Fruit fly (Drosophila melanogaster) whole organism, embryonic: ENCODE data around the gene fz.
A peak's percentile ranks its signal among the peaks of the same experiment; 100 is the strongest.

Source experiments
- CG10147 ChIP-seq: fragments of 200-800 bp; sonication (Bioruptor generic); optimal IDR thresholded peaks from 2 replicates; lab custom pipeline; 2019; ENCODE audit warnings: missing biosample characterization, mild to moderate bottlenecking, missing genetic modification characterization, moderate library complexity
- CG10431 ChIP-seq: fragments of 200-800 bp; sonication (Bioruptor generic); optimal IDR thresholded peaks from 3 replicates; lab custom pipeline; 2018; ENCODE audit warnings: missing biosample characterization, mild to moderate bottlenecking, missing genetic modification characterization
- CG12744 ChIP-seq: fragments of 200-800 bp; sonication (Bioruptor generic); optimal IDR thresholded peaks from 2 replicates; lab custom pipeline; 2016; ENCODE audit warnings: missing biosample characterization, missing genetic modification characterization
- CG13424 ChIP-seq: fragments of 200-800 bp; sonication (Bioruptor generic); optimal IDR thresholded peaks from 2 replicates; lab custom pipeline; 2019; ENCODE audit warnings: missing biosample characterization, mild to moderate bottlenecking, missing genetic modification characterization, moderate library complexity
- CG17829 ChIP-seq: fragments of 200-800 bp; optimal IDR thresholded peaks from 2 replicates; lab custom pipeline; 2019; ENCODE audit warnings: missing biosample characterization, mild to moderate bottlenecking, missing genetic modification characterization, moderate library complexity
- CG1832 ChIP-seq: fragments of 200-800 bp; sonication (Bioruptor generic); optimal IDR thresholded peaks from 2 replicates; lab custom pipeline; 2017; ENCODE audit warnings: missing biosample characterization, mild to moderate bottlenecking, missing genetic modification characterization, inconsistent platforms
- CG18619 ChIP-seq: fragments of 200-800 bp; sonication (Bioruptor generic); optimal IDR thresholded peaks from 3 replicates; lab custom pipeline; 2017; ENCODE audit warnings: missing biosample characterization, mild to moderate bottlenecking, missing genetic modification characterization
- CG18764 ChIP-seq: fragments of 200-800 bp; sonication (Bioruptor generic); optimal IDR thresholded peaks from 3 replicates; lab custom pipeline; 2016; ENCODE audit warnings: missing biosample characterization, missing genetic modification characterization
- CG2116 ChIP-seq: fragments of 200-800 bp; sonication (Bioruptor generic); optimal IDR thresholded peaks from 3 replicates; lab custom pipeline; 2018; ENCODE audit warnings: missing biosample characterization, mild to moderate bottlenecking, missing genetic modification characterization
- CG30431 ChIP-seq: fragments of 200-800 bp; sonication (Bioruptor generic); optimal IDR thresholded peaks from 2 replicates; lab custom pipeline; 2017; ENCODE audit warnings: missing biosample characterization, missing genetic modification characterization
- CG31441 ChIP-seq: fragments of 200-800 bp; sonication (Bioruptor generic); IDR thresholded peaks from 2 replicates; pipeline ENCODE4 v1.3.6; 2022; ENCODE audit warnings: missing biosample characterization, missing genetic modification characterization
- CG3163 ChIP-seq: fragments of 200-800 bp; sonication (Bioruptor generic); optimal IDR thresholded peaks from 3 replicates; lab custom pipeline; 2016; ENCODE audit warnings: missing biosample characterization, missing genetic modification characterization
- CG3838 ChIP-seq: fragments of 200-800 bp; sonication (Bioruptor generic); optimal IDR thresholded peaks from 3 replicates; lab custom pipeline; 2016; ENCODE audit warnings: missing biosample characterization, missing genetic modification characterization
- CG4707 ChIP-seq: fragments of 200-800 bp; sonication (Bioruptor generic); optimal IDR thresholded peaks from 2 replicates; lab custom pipeline; 2018; ENCODE audit warnings: missing biosample characterization, mild to moderate bottlenecking, missing genetic modification characterization, moderate library complexity
- CG4730 ChIP-seq: fragments of 200-800 bp; sonication (Bioruptor generic); IDR thresholded peaks from 2 replicates; pipeline ENCODE4 v1.3.6; 2022; ENCODE audit warnings: missing biosample characterization, missing genetic modification characterization
- CG6272 ChIP-seq: fragments of 200-800 bp; sonication (Bioruptor generic); IDR thresholded peaks from 2 replicates; pipeline ENCODE4 v1.3.6; 2022; ENCODE audit warnings: missing biosample characterization, missing genetic modification characterization
- CG6765 ChIP-seq: fragments of 200-800 bp; sonication (Bioruptor generic); optimal IDR thresholded peaks from 3 replicates; lab custom pipeline; 2017; ENCODE audit warnings: missing biosample characterization, mild to moderate bottlenecking, missing genetic modification characterization
- CG8388 ChIP-seq: fragments of 200-800 bp; sonication (Bioruptor generic); optimal IDR thresholded peaks from 2 replicates; lab custom pipeline; 2019; ENCODE audit warnings: missing biosample characterization, mild to moderate bottlenecking, missing genetic modification characterization, moderate library complexity
- D ChIP-seq, 2 experiments: fragments of 200-800 bp in 1 of 2; fragments of >200 bp in 1 of 2; sonication (Bioruptor generic) in 1 of 2; optimal IDR thresholded peaks; 2 replicates in 1 of 2; 3 replicates in 1 of 2; lab custom pipeline; 2017; ENCODE audit warnings: mild to moderate bottlenecking in 1 of 2, missing biosample characterization in 1 of 2, missing genetic modification characterization in 1 of 2, missing genetic modification reagents in 1 of 2
- D19B ChIP-seq: fragments of 200-800 bp; sonication (Bioruptor generic); optimal IDR thresholded peaks from 2 replicates; lab custom pipeline; 2017; ENCODE audit warnings: missing biosample characterization, mild to moderate bottlenecking, missing genetic modification characterization
- Deaf1 ChIP-seq: fragments of 200-800 bp; optimal IDR thresholded peaks from 3 replicates; lab custom pipeline; 2019; ENCODE audit warnings: missing biosample characterization, mild to moderate bottlenecking, missing genetic modification characterization, moderate library complexity
- Dfd ChIP-seq, 2 experiments: fragments of >200 bp; optimal IDR thresholded peaks; 2 replicates each; lab custom pipeline; 2017; ENCODE audit warnings: missing biosample characterization in 2 of 2, missing genetic modification characterization in 2 of 2
- Dip2 ChIP-seq: fragments of 200-800 bp; sonication (Bioruptor generic); IDR thresholded peaks from 2 replicates; pipeline ENCODE4 v1.3.6; 2022; ENCODE audit warnings: missing biosample characterization, missing genetic modification characterization
- GATAe ChIP-seq: fragments of 200-800 bp; sonication (Bioruptor generic); conservative IDR thresholded peaks from 2 replicates; pipeline ENCODE4 v1.3.6; 2022; ENCODE audit warnings: missing biosample characterization, missing genetic modification characterization
- H2.0 ChIP-seq: fragments of 200-800 bp; sonication (Bioruptor generic); IDR thresholded peaks from 2 replicates; pipeline ENCODE4 v1.3.6; 2022; ENCODE audit warnings: missing biosample characterization, missing genetic modification characterization
- Mad ChIP-seq: fragments of 200-800 bp; sonication (Bioruptor generic); optimal IDR thresholded peaks from 2 replicates; lab custom pipeline; 2016; ENCODE audit warnings: missing biosample characterization, missing genetic modification characterization
- Max ChIP-seq: fragments of 200-800 bp; sonication (Bioruptor generic); optimal IDR thresholded peaks from 2 replicates; lab custom pipeline; 2016; ENCODE audit warnings: missing biosample characterization, mild to moderate bottlenecking, missing genetic modification characterization
- Six4 ChIP-seq: fragments of 200-800 bp; sonication (Bioruptor generic); optimal IDR thresholded peaks from 2 replicates; lab custom pipeline; 2016; ENCODE audit warnings: missing biosample characterization, missing genetic modification characterization
- Sox100B ChIP-seq: fragments of 200-800 bp; sonication (Bioruptor generic); optimal IDR thresholded peaks from 3 replicates; lab custom pipeline; 2018; ENCODE audit warnings: missing biosample characterization, mild to moderate bottlenecking, missing genetic modification characterization
- Stat92E ChIP-seq, 3 experiments: fragments of >200 bp in 2 of 3; fragments of 200-800 bp in 1 of 3; sonication (Bioruptor generic) in 1 of 3; optimal IDR thresholded peaks; 2 replicates each; lab custom pipeline; 2017 to 2019; ENCODE audit warnings: missing biosample characterization in 3 of 3, missing genetic modification characterization in 3 of 3, mild to moderate bottlenecking in 1 of 3, moderate library complexity in 1 of 3
- ato ChIP-seq: fragments of 200-800 bp; sonication (Bioruptor generic); IDR thresholded peaks from 2 replicates; pipeline ENCODE4 v1.3.6; 2022; ENCODE audit warnings: missing biosample characterization, missing genetic modification characterization; ENCODE audit not compliant: partially characterized antibody
- bcd ChIP-seq: fragments of 200-800 bp; sonication (Bioruptor generic); optimal IDR thresholded peaks from 2 replicates; lab custom pipeline; 2017; ENCODE audit warnings: missing biosample characterization, mild to moderate bottlenecking, missing genetic modification characterization
- bowl ChIP-seq: fragments of 200-800 bp; sonication (Bioruptor generic); IDR thresholded peaks from 2 replicates; pipeline ENCODE4 v1.3.6; 2022; ENCODE audit warnings: missing biosample characterization, missing genetic modification characterization
- bsh ChIP-seq, 2 experiments: fragments of 200-800 bp; sonication (Bioruptor generic); optimal IDR thresholded peaks; 2 replicates each; lab custom pipeline; 2017 to 2018; ENCODE audit warnings: mild to moderate bottlenecking in 2 of 2, missing biosample characterization in 2 of 2, missing genetic modification characterization in 2 of 2, moderate library complexity in 1 of 2
- dmrt99B ChIP-seq: fragments of 200-800 bp; sonication (Bioruptor generic); optimal IDR thresholded peaks from 2 replicates; lab custom pipeline; 2018; ENCODE audit warnings: missing biosample characterization, mild to moderate bottlenecking, missing genetic modification characterization, moderate library complexity
- esg ChIP-seq: fragments of 200-800 bp; sonication (Bioruptor generic); conservative IDR thresholded peaks from 2 replicates; pipeline ENCODE4 v1.3.6; 2022; ENCODE audit warnings: missing biosample characterization, missing genetic modification characterization
- ftz-f1 ChIP-seq: fragments of 200-800 bp; sonication (Bioruptor generic); optimal IDR thresholded peaks from 2 replicates; lab custom pipeline; 2016; ENCODE audit warnings: missing biosample characterization, missing genetic modification characterization
- gt ChIP-seq: fragments of 200-800 bp; sonication (Bioruptor generic); IDR thresholded peaks from 2 replicates; pipeline ENCODE4 v1.3.6; 2022; ENCODE audit warnings: missing biosample characterization, missing genetic modification characterization
- knrl ChIP-seq: fragments of 200-800 bp; sonication (Bioruptor generic); IDR thresholded peaks from 3 replicates; pipeline ENCODE4 v1.3.6; 2022; ENCODE audit warnings: missing biosample characterization, missing genetic modification characterization; ENCODE audit not compliant: partially characterized antibody
- odd ChIP-seq: fragments of 200-800 bp; sonication (Bioruptor generic); optimal IDR thresholded peaks from 2 replicates; lab custom pipeline; 2017; ENCODE audit warnings: missing biosample characterization, mild to moderate bottlenecking, missing genetic modification characterization
- pan ChIP-seq, 4 experiments: fragments of >200 bp in 3 of 4; fragments of 200-800 bp in 1 of 4; sonication (Bioruptor generic) in 1 of 4; optimal IDR thresholded peaks in 3 of 4; IDR thresholded peaks in 1 of 4; 2 replicates each; pipeline versions ENCODE4 v1.3.6 to Lab custom; 2017 to 2022; ENCODE audit warnings: missing biosample characterization in 2 of 4, missing genetic modification characterization in 2 of 4, mixed read lengths in 1 of 4
- repo ChIP-seq: fragments of 200-800 bp; sonication (Bioruptor generic); optimal IDR thresholded peaks from 2 replicates; lab custom pipeline; 2016; ENCODE audit warnings: missing biosample characterization, missing genetic modification characterization
- row ChIP-seq: fragments of 200-800 bp; sonication (Bioruptor generic); IDR thresholded peaks from 3 replicates; pipeline ENCODE4 v1.3.6; 2022; ENCODE audit warnings: missing biosample characterization, missing genetic modification characterization
- slou ChIP-seq: fragments of 200-800 bp; sonication (Bioruptor generic); optimal IDR thresholded peaks from 3 replicates; lab custom pipeline; 2016; ENCODE audit warnings: missing biosample characterization, missing genetic modification characterization
- sug ChIP-seq: fragments of 200-800 bp; optimal IDR thresholded peaks from 2 replicates; lab custom pipeline; 2019; ENCODE audit warnings: missing biosample characterization, mild to moderate bottlenecking, missing genetic modification characterization, moderate library complexity
- ttk ChIP-seq: fragments of 200-800 bp; sonication (Bioruptor generic); IDR thresholded peaks from 2 replicates; pipeline ENCODE4 v2.1.2; 2022; ENCODE audit warnings: missing biosample characterization, missing genetic modification characterization

The fz gene

dm6 chr3L:14409419-14410145 is 135.4 kb downstream of the fz start, which contains the start of gene stwl (continued):
- no peak for TF ChIP-seq CG30431 (GFP tag; lab: Kevin White, UChicago)
- no peak for TF ChIP-seq CG8388 (GFP tag; lab: Kevin White, UChicago)
- no peak for TF ChIP-seq Sox100B (GFP tag; lab: Kevin White, UChicago)
- TF ChIP-seq CG6765: no peak
- TF ChIP-seq CG31441 (GFP tag; lab: Robert Waterston, UW): no peak
- TF ChIP-seq CG2116 (GFP tag; lab: Kevin White, UChicago): peak; percentile 65
- TF ChIP-seq bsh (GFP tag; optimal IDR thresholded peaks at IDR 0.05; lab: Kevin White, UChicago): peak in 1 of 2 experiments; percentile 20
- TF ChIP-seq esg: peak; percentile 5; the same call in 1 of the 2 replicates
- TF ChIP-seq Deaf1 (tag; lab: Kevin White, UChicago): peak; percentile 77
- peak; percentile 78 for TF ChIP-seq knrl (GFP tag; lab: Robert Waterston, UW)
- TF ChIP-seq dmrt99B (tag; lab: Kevin White, UChicago): peak; percentile 0
- TF ChIP-seq CG3163 (GFP tag; lab: Kevin White, UChicago): peak; percentile 56
- no peak for TF ChIP-seq CG10147 (GFP tag; lab: Kevin White, UChicago)
- TF ChIP-seq CG4707 (GFP tag; lab: Kevin White, UChicago): no peak
- TF ChIP-seq Dfd (GFP tag; optimal IDR thresholded peaks at IDR 0.05; lab: Kevin White, UChicago): no peak
- no peak for TF ChIP-seq Stat92E (GFP tag; optimal IDR thresholded peaks at IDR 0.05; lab: Kevin White, UChicago)
- peak; percentile 65 for TF ChIP-seq repo
- no peak for TF ChIP-seq CG18619 (GFP tag; lab: Kevin White, UChicago)
- TF ChIP-seq CG18764 (GFP tag; lab: Kevin White, UChicago): peak; percentile 31
- TF ChIP-seq CG10431 (GFP tag; lab: Kevin White, UChicago): no peak
- peak; percentile 43 for TF ChIP-seq CG6272 (GFP tag; lab: Robert Waterston, UW)
- TF ChIP-seq pan (optimal IDR thresholded peaks at IDR 0.05; lab: Kevin White, UChicago): no peak
- peak in 1 of 2 experiments; percentile 64 for TF ChIP-seq pan (GFP tag; optimal IDR thresholded peaks at IDR 0.05 in 1 of 2, IDR thresholded peaks at IDR 0.05 in 1 of 2)
- TF ChIP-seq, all 482 proteins: peak for 257

DNA sequence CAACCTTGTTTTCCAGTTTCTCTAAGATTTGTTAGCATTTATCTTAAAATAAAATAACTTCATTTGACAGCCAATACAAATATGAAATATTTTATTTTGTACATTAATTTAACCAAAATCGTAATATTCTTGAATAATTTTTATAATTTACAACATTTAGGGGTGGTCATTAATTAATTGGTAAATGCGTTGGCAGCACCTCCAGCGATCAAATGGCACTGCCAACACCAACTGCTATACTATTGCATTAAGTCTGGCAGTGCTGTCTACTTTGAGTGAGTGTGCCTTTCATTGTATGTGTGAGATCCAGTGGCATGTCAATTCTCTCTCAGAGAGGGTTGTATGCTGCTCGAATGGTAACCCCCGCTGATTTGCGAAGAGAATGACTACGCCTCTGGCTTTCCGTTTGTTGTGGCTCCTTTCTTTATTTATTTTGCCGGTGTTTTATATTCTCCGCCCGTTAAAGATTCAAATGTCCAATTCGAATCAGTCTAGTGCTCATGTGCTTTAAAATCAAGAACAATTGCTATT is 136.1 kb downstream of the fz start, which contains the start of gene CG3919:
CG3919 (plus strand) TSS at position 481 of the 531 bp plus-strand sequence.
- TF ChIP-seq bowl (no peak), CG12744 (GFP tag; lab: Kevin White, UChicago) (no peak), D (optimal IDR thresholded peaks at IDR 0.05; lab: Kevin White, UChicago) (no peak), D (GFP tag; optimal IDR thresholded peaks at IDR 0.05; lab: Kevin White, UChicago) (peak; percentile 56), slou (GFP tag; lab: Kevin White, UChicago) (no peak), sug (tag; lab: Kevin White, UChicago) (peak; percentile 4), CG1832 (GFP tag; lab: Kevin White, UChicago) (no peak), CG13424 (peak; percentile 75), Dip2 (GFP tag; lab: Robert Waterston, UW) (no peak), ftz-f1 (GFP tag; lab: Kevin White, UChicago) (no peak), Six4 (GFP tag; lab: Kevin White, UChicago) (peak; percentile 51), CG6272 (GFP tag; lab: Robert Waterston, UW) (no peak), ato (GFP tag; lab: Robert Waterston, UW) (0 out of 2 replicates have a peak, but pooled peaks have one; percentile 10), bcd (GFP tag; lab: Kevin White, UChicago) (peak; percentile 70), CG4730 (GFP tag; lab: Robert Waterston, UW) (peak; percentile 25; the same call in 1 of the 2 replicates), Max (GFP tag; lab: Kevin White, UChicago) (peak; percentile 36), row (peak; percentile 89), ttk (GFP tag; lab: Robert Waterston, UW) (no peak; the same call in none of the 2 replicates), D19B (GFP tag; lab: Kevin White, UChicago) (peak; percentile 4), Mad (GFP tag; lab: Kevin White, UChicago) (no peak), CG3838 (GFP tag; lab: Kevin White, UChicago) (no peak), odd (GFP tag; lab: Kevin White, UChicago) (no peak), CG17829 (peak; percentile 61), H2.0 (GFP tag; lab: Robert Waterston, UW) (peak; percentile 46; the same call in 1 of the 2 replicates), CG3163 (GFP tag; lab: Kevin White, UChicago) (peak; percentile 21), gt (GFP tag; lab: Robert Waterston, UW) (0 out of 2 replicates have a peak, but pooled peaks have one; percentile 28), GATAe (GFP tag; lab: Robert Waterston, UW) (no peak)
